Fruit fly (Drosophila melanogaster): ENCODE measurements around the gene pira.

The pira gene

dm6 chrX:12734710-12735462, 28.5 kb downstream of the pira start (continued):
- TF ChIP-seq unc-4 (GFP tag; IDR thresholded peaks at IDR 0.05; ENCODE audit: partially characterized antibody) = no peak
- TF ChIP-seq CG11247 (GFP tag; IDR thresholded peaks at IDR 0.05) = peak; percentile 84; the same call in 1 of the 2 replicates
- no peak for TF ChIP-seq grn (GFP tag; optimal IDR thresholded peaks at IDR 0.05)
- no peak for TF ChIP-seq CG34376 (GFP tag; optimal IDR thresholded peaks at IDR 0.05)
- no peak for TF ChIP-seq btn (GFP tag; optimal IDR thresholded peaks at IDR 0.05)
- TF ChIP-seq Dad (GFP tag; optimal IDR thresholded peaks at IDR 0.05) = no peak
- TF ChIP-seq B-H2 (GFP tag; optimal IDR thresholded peaks at IDR 0.05) = peak; percentile 93
- peak; percentile 70 for TF ChIP-seq Nf-YA (GFP tag; IDR thresholded peaks at IDR 0.05)
- TF ChIP-seq Aef1 (GFP tag; IDR thresholded peaks at IDR 0.05) = peak; percentile 87
- TF ChIP-seq CG11456 (GFP tag; IDR thresholded peaks at IDR 0.05) = peak; percentile 84
- peak; percentile 89 for TF ChIP-seq tap (tag; optimal IDR thresholded peaks at IDR 0.05)
- TF ChIP-seq CG7987 (GFP tag; optimal IDR thresholded peaks at IDR 0.05) = peak; percentile 53
- peak; percentile 36 for TF ChIP-seq CG7928 (GFP tag; optimal IDR thresholded peaks at IDR 0.05)
- peak; percentile 96 for TF ChIP-seq gem (tag; optimal IDR thresholded peaks at IDR 0.05)
- peak; percentile 56 for TF ChIP-seq CG30020 (tag; optimal IDR thresholded peaks at IDR 0.05)
- TF ChIP-seq CG11560 (tag; IDR thresholded peaks at IDR 0.05) = peak; percentile 73; the same call in 2 of the 3 replicates
- TF ChIP-seq ftz-f1 (GFP tag; optimal IDR thresholded peaks at IDR 0.05) = no peak
- TF ChIP-seq ato (GFP tag; IDR thresholded peaks at IDR 0.05; ENCODE audit: partially characterized antibody) = no peak
- TF ChIP-seq dati (GFP tag; IDR thresholded peaks at IDR 0.05) = peak; percentile 39; the same call in 1 of the 2 replicates
- TF ChIP-seq nerfin-2 (GFP tag; IDR thresholded peaks at IDR 0.05; ENCODE audit: partially characterized antibody) = no peak
- TF ChIP-seq CkIIα-i1 (GFP tag; IDR thresholded peaks at IDR 0.05) = no peak
- no peak for TF ChIP-seq CG7786 (GFP tag; optimal IDR thresholded peaks at IDR 0.05)
- no peak for TF ChIP-seq shn (GFP tag; optimal IDR thresholded peaks at IDR 0.05)
- no peak for TF ChIP-seq CG7745 (tag; optimal IDR thresholded peaks at IDR 0.05)
- peak; percentile 71 for TF ChIP-seq slou (GFP tag; optimal IDR thresholded peaks at IDR 0.05)
- peak; percentile 94 for TF ChIP-seq Fer3 (tag; optimal IDR thresholded peaks at IDR 0.05)
- peak; percentile 89 for TF ChIP-seq stc (GFP tag; IDR thresholded peaks at IDR 0.05)
- TF ChIP-seq knrl (GFP tag; IDR thresholded peaks at IDR 0.05; ENCODE audit: partially characterized antibody) = no peak; the same call in 2 of the 3 replicates
- TF ChIP-seq kni (GFP tag; optimal IDR thresholded peaks at IDR 0.05) = no peak
- no peak for TF ChIP-seq usp (GFP tag; optimal IDR thresholded peaks at IDR 0.05)
- TF ChIP-seq CG2116 (GFP tag; optimal IDR thresholded peaks at IDR 0.05) = peak; percentile 42
- peak; percentile 69 for TF ChIP-seq CG9437 (GFP tag; optimal IDR thresholded peaks at IDR 0.05)
- TF ChIP-seq eyg (GFP tag; optimal IDR thresholded peaks at IDR 0.05) = no peak
- peak; percentile 80 for TF ChIP-seq caup (GFP tag; optimal IDR thresholded peaks at IDR 0.05; ENCODE audit: severe bottlenecking)
- peak; percentile 64 for TF ChIP-seq Jarid2 (GFP tag; optimal IDR thresholded peaks at IDR 0.05)
- TF ChIP-seq croc (GFP tag; conservative IDR thresholded peaks at IDR 0.05) = peak; percentile 80
- peak; percentile 61 for TF ChIP-seq CG8290 (GFP tag; optimal IDR thresholded peaks at IDR 0.05)
- TF ChIP-seq CG8290 (tag; optimal IDR thresholded peaks at IDR 0.05) = peak in 1 of 2 experiments; percentile 39
- no peak for TF ChIP-seq CG17186 (GFP tag; optimal IDR thresholded peaks at IDR 0.05)
- TF ChIP-seq Rx (GFP tag; IDR thresholded peaks at IDR 0.05) = peak; percentile 56
- peak; percentile 90 for TF ChIP-seq sug (tag; optimal IDR thresholded peaks at IDR 0.05)
- peak; percentile 92 for TF ChIP-seq CG17829 (tag; optimal IDR thresholded peaks at IDR 0.05)
- peak; percentile 4 for TF ChIP-seq wek (GFP tag; optimal IDR thresholded peaks at IDR 0.05)
- TF ChIP-seq nerfin-1 (tag; optimal IDR thresholded peaks at IDR 0.05) = peak; percentile 80
- peak; percentile 76 for TF ChIP-seq CG4820 (GFP tag; optimal IDR thresholded peaks at IDR 0.05)
- TF ChIP-seq otp (GFP tag; IDR thresholded peaks at IDR 0.05) = peak; percentile 67; the same call in 2 of the 3 replicates
- no peak for TF ChIP-seq eve (GFP tag; optimal IDR thresholded peaks at IDR 0.05)
- TF ChIP-seq CG11093 (GFP tag; IDR thresholded peaks at IDR 0.05) = peak; percentile 87
- peak; percentile 66 for TF ChIP-seq CG30431 (GFP tag; optimal IDR thresholded peaks at IDR 0.05)

All from whole organism, embryonic.